Fruit fly (Drosophila melanogaster): ENCODE results near the gene CG5567.

CG5567 gene

DNA sequence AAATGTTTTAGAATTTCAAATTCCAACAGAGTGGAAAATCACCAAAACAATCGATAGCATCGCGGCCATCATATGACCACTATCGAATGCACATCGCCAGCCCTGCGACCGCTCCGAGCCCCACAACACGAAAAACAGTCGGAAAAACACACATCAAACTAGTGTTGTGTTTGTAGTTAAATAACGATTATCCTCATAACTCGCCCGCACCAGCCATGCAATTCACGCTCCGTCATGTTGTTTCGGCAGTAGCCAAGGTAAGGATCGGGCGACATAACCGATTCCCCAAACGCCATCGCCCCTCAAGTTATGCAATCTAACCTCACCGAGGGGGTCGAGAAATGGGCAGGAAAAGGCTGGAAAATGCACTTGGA lies 3.6 kb upstream of the CG5567 start (continued):
- TF ChIP-seq bsh (GFP tag; optimal IDR thresholded peaks at IDR 0.05): no peak
- peak; percentile 66; the same call in 1 of the 3 replicates for TF ChIP-seq mld (GFP tag; IDR thresholded peaks at IDR 0.05; ENCODE audit: partially characterized antibody)
- no peak for TF ChIP-seq lilli (GFP tag; optimal IDR thresholded peaks at IDR 0.05)
- TF ChIP-seq lmd (GFP tag; IDR thresholded peaks at IDR 0.05): no peak; the same call in 1 of the 2 replicates
- no peak for TF ChIP-seq run (tag; optimal IDR thresholded peaks at IDR 0.05)
- TF ChIP-seq HmgD (GFP tag; optimal IDR thresholded peaks at IDR 0.05): no peak
- TF ChIP-seq crp (GFP tag; optimal IDR thresholded peaks at IDR 0.05): peak in 1 of 2 experiments; percentile 25
- TF ChIP-seq wek (GFP tag; optimal IDR thresholded peaks at IDR 0.05): no peak
- no peak for TF ChIP-seq sr (GFP tag; IDR thresholded peaks at IDR 0.05)
- TF ChIP-seq Fer1 (GFP tag; optimal IDR thresholded peaks at IDR 0.05): no peak
- no peak for TF ChIP-seq CG30403 (GFP tag; optimal IDR thresholded peaks at IDR 0.05)
- no peak for TF ChIP-seq CG11093 (GFP tag; IDR thresholded peaks at IDR 0.05)
- peak; percentile 36 for TF ChIP-seq pzg (GFP tag; optimal IDR thresholded peaks at IDR 0.05)
- no peak for TF ChIP-seq CG12659 (GFP tag; optimal IDR thresholded peaks at IDR 0.05)
- no peak for TF ChIP-seq dpn (GFP tag; optimal IDR thresholded peaks at IDR 0.05)
- TF ChIP-seq Deaf1 (tag; optimal IDR thresholded peaks at IDR 0.05): peak; percentile 36
- no peak for TF ChIP-seq CG8765 (GFP tag; IDR thresholded peaks at IDR 0.05)
- peak; percentile 29; the same call in 1 of the 2 replicates for TF ChIP-seq MBD-R2 (GFP tag; IDR thresholded peaks at IDR 0.05)
- TF ChIP-seq sc (optimal IDR thresholded peaks at IDR 0.05): no peak
- no peak for TF ChIP-seq sc (GFP tag; optimal IDR thresholded peaks at IDR 0.05)
- TF ChIP-seq CG1602 (GFP tag; optimal IDR thresholded peaks at IDR 0.05): no peak
- TF ChIP-seq Oaz (GFP tag; IDR thresholded peaks at IDR 0.05): no peak
- TF ChIP-seq CG10959 (GFP tag; IDR thresholded peaks at IDR 0.05): no peak
- no peak for TF ChIP-seq BtbVII (GFP tag; optimal IDR thresholded peaks at IDR 0.05)
- no peak for TF ChIP-seq CG17385 (GFP tag; optimal IDR thresholded peaks at IDR 0.05)
- no peak for TF ChIP-seq Chrac-16 (GFP tag; optimal IDR thresholded peaks at IDR 0.05)
- TF ChIP-seq corto (GFP tag; optimal IDR thresholded peaks at IDR 0.05): no peak
- no peak for TF ChIP-seq CG2875 (GFP tag; optimal IDR thresholded peaks at IDR 0.05)
- TF ChIP-seq CG32772 (GFP tag; IDR thresholded peaks at IDR 0.05): no peak
- peak; percentile 54 for TF ChIP-seq CG2129 (GFP tag; IDR thresholded peaks at IDR 0.05; ENCODE audit: partially characterized antibody)
- no peak for TF ChIP-seq nmo (GFP tag; optimal IDR thresholded peaks at IDR 0.05)
- TF ChIP-seq Nf-YB (GFP tag; optimal IDR thresholded peaks at IDR 0.05): no peak
- peak; percentile 5 for TF ChIP-seq Xbp1 (GFP tag; optimal IDR thresholded peaks at IDR 0.05)
- no peak for TF ChIP-seq fru (optimal IDR thresholded peaks at IDR 0.05)
- TF ChIP-seq CG14667 (GFP tag; IDR thresholded peaks at IDR 0.05): no peak
- no peak for TF ChIP-seq tgo (GFP tag; IDR thresholded peaks at IDR 0.05)
- peak; percentile 84; the same call in 2 of the 3 replicates for TF ChIP-seq Opbp (GFP tag; IDR thresholded peaks at IDR 0.05; ENCODE audit: partially characterized antibody)
- no peak for TF ChIP-seq CG4730 (GFP tag; IDR thresholded peaks at IDR 0.05)
- no peak for TF ChIP-seq CG18599 (GFP tag; optimal IDR thresholded peaks at IDR 0.05)
- TF ChIP-seq inv (GFP tag; IDR thresholded peaks at IDR 0.05; ENCODE audit: partially characterized antibody): peak; percentile 58; the same call in 1 of the 2 replicates
- no peak for TF ChIP-seq CkIIα-i1 (GFP tag; IDR thresholded peaks at IDR 0.05)
- TF ChIP-seq Dad (GFP tag; optimal IDR thresholded peaks at IDR 0.05): no peak
- no peak for TF ChIP-seq CG17328 (GFP tag; IDR thresholded peaks at IDR 0.05)
- no peak for TF ChIP-seq Elba2 (GFP tag; optimal IDR thresholded peaks at IDR 0.05)
- no peak for TF ChIP-seq CG7839 (tag; optimal IDR thresholded peaks at IDR 0.05)
- peak; percentile 24 for TF ChIP-seq Sin3A (optimal IDR thresholded peaks at IDR 0.05)
- no peak for TF ChIP-seq en (GFP tag; optimal IDR thresholded peaks at IDR 0.05)
- no peak for TF ChIP-seq Dip3 (GFP tag; optimal IDR thresholded peaks at IDR 0.05)
- TF ChIP-seq tio (GFP tag; optimal IDR thresholded peaks at IDR 0.05): no peak
- TF ChIP-seq emc (GFP tag; optimal IDR thresholded peaks at IDR 0.05): no peak
- TF ChIP-seq odd (GFP tag; optimal IDR thresholded peaks at IDR 0.05): no peak
- TF ChIP-seq CG31441 (GFP tag; IDR thresholded peaks at IDR 0.05): no peak
